Worm (Caenorhabditis elegans) whole organism, L1 larva: ENCODE data around the gene K01F9.2.

Experiments used
- C04F5.9 ChIP-seq: sonication (generic microtip); optimal IDR thresholded peaks from 2 replicates; lab custom pipeline; 2016; ENCODE audit warnings: missing genetic modification characterization, missing compliant biosample characterization
- C16A3.4 ChIP-seq: fragments of 150-350 bp; optimal IDR thresholded peaks from 2 replicates; lab custom pipeline; 2014; ENCODE audit warnings: missing biosample characterization, missing genetic modification characterization
- C34B4.2 ChIP-seq: sonication (generic microtip); optimal IDR thresholded peaks from 2 replicates; lab custom pipeline; 2017; ENCODE audit warnings: mild to moderate bottlenecking, missing genetic modification characterization, missing compliant biosample characterization
- F16B12.6 ChIP-seq: fragments of 150-350 bp; optimal IDR thresholded peaks from 2 replicates; lab custom pipeline; 2014; ENCODE audit warnings: missing biosample characterization, missing genetic modification characterization
- Y116A8C.19 ChIP-seq: sonication (generic microtip); optimal IDR thresholded peaks from 2 replicates; lab custom pipeline; 2016; ENCODE audit warnings: missing compliant biosample characterization, missing genetic modification characterization, borderline replicate concordance
- aly-2 ChIP-seq: fragments of 150-350 bp; optimal IDR thresholded peaks from 2 replicates; lab custom pipeline; 2014; ENCODE audit warnings: missing biosample characterization, missing genetic modification characterization
- ama-1 ChIP-seq: fragments of 150-350 bp; optimal IDR thresholded peaks from 2 replicates; lab custom pipeline; 2014
- ceh-63 ChIP-seq: fragments of 200-800 bp; sonication (Bioruptor generic); optimal IDR thresholded peaks from 2 replicates; lab custom pipeline; 2018; ENCODE audit warnings: mild to moderate bottlenecking, missing genetic modification characterization, missing compliant biosample characterization
- ceh-8 ChIP-seq: fragments of 200-800 bp; sonication (Bioruptor generic); optimal IDR thresholded peaks from 2 replicates; lab custom pipeline; 2018; ENCODE audit warnings: mild to moderate bottlenecking, missing genetic modification characterization, moderate library complexity, missing compliant biosample characterization
- ceh-82 ChIP-seq, 3 experiments: fragments of 150-350 bp in 1 of 3; sonication (generic microtip) in 2 of 3; optimal IDR thresholded peaks; 2 replicates each; lab custom pipeline; 2014 to 2017; ENCODE audit warnings: missing biosample characterization in 3 of 3, missing genetic modification characterization in 3 of 3
- ceh-88 ChIP-seq: fragments of 200-800 bp; sonication (Bioruptor generic); IDR thresholded peaks from 2 replicates; pipeline ENCODE4 v1.3.6; 2022; ENCODE audit warnings: missing genetic modification characterization, missing compliant biosample characterization
- ces-1 ChIP-seq: fragments of 150-350 bp; optimal IDR thresholded peaks from 2 replicates; lab custom pipeline; 2014; ENCODE audit warnings: missing biosample characterization, missing genetic modification reagents, missing genetic modification characterization
- dsc-1 ChIP-seq: sonication (generic microtip); optimal IDR thresholded peaks from 2 replicates; lab custom pipeline; 2016; ENCODE audit warnings: mild to moderate bottlenecking, missing genetic modification characterization, missing compliant biosample characterization
- efl-1 ChIP-seq, 4 experiments: fragments of 150-350 bp; optimal IDR thresholded peaks in 3 of 4; peaks in 1 of 4; 1 replicate in 1 of 4; 2 replicates in 3 of 4; lab custom pipeline; 2014; ENCODE audit warnings: missing biosample characterization in 2 of 4, missing genetic modification characterization in 2 of 4, missing genetic modification reagents in 2 of 4
- efl-3 ChIP-seq: fragments of 200-800 bp; sonication (Bioruptor generic); optimal IDR thresholded peaks from 2 replicates; lab custom pipeline; 2018; ENCODE audit warnings: mild to moderate bottlenecking, missing genetic modification characterization, missing compliant biosample characterization
- egl-13 ChIP-seq: sonication (generic microtip); optimal IDR thresholded peaks from 2 replicates; lab custom pipeline; 2016; ENCODE audit warnings: missing genotype, missing genetic modification reagents, missing genetic modification characterization, missing compliant biosample characterization
- elt-2 ChIP-seq: sonication (generic microtip); optimal IDR thresholded peaks from 2 replicates; lab custom pipeline; 2016; ENCODE audit warnings: missing genetic modification characterization, mild to moderate bottlenecking, inconsistent platforms, missing compliant biosample characterization, missing genetic modification reagents
- elt-3 ChIP-seq, 6 experiments: fragments of 150-350 bp in 1 of 6; sonication (generic microtip); optimal IDR thresholded peaks; 2 replicates each; lab custom pipeline; 2017 to 2018; ENCODE audit warnings: missing biosample characterization in 6 of 6, missing genetic modification characterization in 6 of 6, inconsistent platforms in 1 of 6
- fkh-10 ChIP-seq: sonication (generic microtip); optimal IDR thresholded peaks from 2 replicates; lab custom pipeline; 2017; ENCODE audit warnings: missing biosample characterization, missing genetic modification reagents, missing genetic modification characterization
- fkh-4 ChIP-seq: sonication (generic microtip); optimal IDR thresholded peaks from 2 replicates; lab custom pipeline; 2016; ENCODE audit warnings: missing compliant biosample characterization, missing genetic modification characterization, borderline replicate concordance
- hlh-17 ChIP-seq: fragments of 200-800 bp; sonication (Bioruptor generic); optimal IDR thresholded peaks from 2 replicates; lab custom pipeline; 2018; ENCODE audit warnings: missing genetic modification characterization, mild to moderate bottlenecking, missing compliant biosample characterization, moderate library complexity, borderline replicate concordance
- hlh-4 ChIP-seq: sonication (generic microtip); optimal IDR thresholded peaks from 2 replicates; lab custom pipeline; 2016; ENCODE audit warnings: mild to moderate bottlenecking, missing genetic modification characterization, missing compliant biosample characterization
- hpl-2 ChIP-seq: fragments of 150-350 bp; optimal IDR thresholded peaks from 2 replicates; lab custom pipeline; 2014; ENCODE audit warnings: missing biosample characterization, missing genetic modification reagents, missing genetic modification characterization
- irx-1 ChIP-seq: sonication (generic microtip); optimal IDR thresholded peaks from 2 replicates; lab custom pipeline; 2016; ENCODE audit warnings: missing genetic modification characterization, missing compliant biosample characterization
- jun-1 ChIP-seq: fragments of 150-350 bp; optimal IDR thresholded peaks from 2 replicates; lab custom pipeline; 2014; ENCODE audit warnings: missing biosample characterization, missing genetic modification reagents, missing genetic modification characterization
- lin-13 ChIP-seq: fragments of 150-350 bp; optimal IDR thresholded peaks from 2 replicates; lab custom pipeline; 2014; ENCODE audit warnings: missing biosample characterization, missing genetic modification reagents, missing genetic modification characterization
- lin-14 ChIP-seq: fragments of 200-800 bp; sonication (Bioruptor generic); optimal IDR thresholded peaks from 2 replicates; lab custom pipeline; 2018; ENCODE audit warnings: mild to moderate bottlenecking, missing genetic modification characterization, moderate library complexity, missing compliant biosample characterization
- lin-35 ChIP-seq, 2 experiments: fragments of 150-350 bp; optimal IDR thresholded peaks; 2 replicates each; lab custom pipeline; 2014; ENCODE audit warnings: missing biosample characterization in 2 of 2, missing genetic modification characterization in 2 of 2, missing genetic modification reagents in 2 of 2
- mab-9 ChIP-seq: fragments of 200-800 bp; sonication (Bioruptor generic); IDR thresholded peaks from 2 replicates; pipeline ENCODE4 v1.3.6; 2022; ENCODE audit warnings: missing genetic modification reagents, missing genetic modification characterization, missing compliant biosample characterization
- mdl-1 ChIP-seq, 2 experiments: fragments of 150-350 bp; optimal IDR thresholded peaks; 2 replicates each; lab custom pipeline; 2014 to 2017; ENCODE audit warnings: missing biosample characterization in 2 of 2, missing genetic modification characterization in 2 of 2, inconsistent platforms in 1 of 2
- mef-2 ChIP-seq: fragments of 150-350 bp; optimal IDR thresholded peaks from 2 replicates; lab custom pipeline; 2014; ENCODE audit warnings: missing biosample characterization, missing genetic modification characterization
- nhr-11 ChIP-seq: fragments of 150-350 bp; optimal IDR thresholded peaks from 2 replicates; lab custom pipeline; 2014; ENCODE audit warnings: missing biosample characterization, missing genetic modification characterization
- nhr-12 ChIP-seq: sonication (generic microtip); optimal IDR thresholded peaks from 2 replicates; lab custom pipeline; 2017; ENCODE audit warnings: missing biosample characterization, missing genetic modification characterization
- nhr-20 ChIP-seq: sonication (generic microtip); optimal IDR thresholded peaks from 2 replicates; lab custom pipeline; 2016; ENCODE audit warnings: mild to moderate bottlenecking, missing genetic modification characterization, missing compliant biosample characterization
- nhr-71 ChIP-seq: sonication (generic microtip); optimal IDR thresholded peaks from 2 replicates; lab custom pipeline; 2016; ENCODE audit warnings: mild to moderate bottlenecking, missing genetic modification characterization, moderate library complexity, missing compliant biosample characterization
- nhr-76 ChIP-seq: sonication (generic microtip); optimal IDR thresholded peaks from 2 replicates; lab custom pipeline; 2017; ENCODE audit warnings: missing biosample characterization, missing genetic modification characterization
- nhr-77 ChIP-seq: fragments of 150-350 bp; optimal IDR thresholded peaks from 2 replicates; lab custom pipeline; 2014; ENCODE audit warnings: missing biosample characterization, missing genetic modification characterization
- nhr-84 ChIP-seq: sonication (generic microtip); optimal IDR thresholded peaks from 2 replicates; lab custom pipeline; 2017; ENCODE audit warnings: missing biosample characterization, missing genetic modification characterization
- nhr-85 ChIP-seq: sonication (generic microtip); peaks from one replicate; lab custom pipeline; 2016; ENCODE audit warnings: missing genetic modification characterization, inconsistent platforms, missing compliant biosample characterization
- nhr-90 ChIP-seq: sonication (generic microtip); optimal IDR thresholded peaks from 2 replicates; lab custom pipeline; 2016; ENCODE audit warnings: mild to moderate bottlenecking, missing genetic modification characterization, missing compliant biosample characterization; ENCODE audit not compliant: poor library complexity
- pag-3 ChIP-seq: sonication (generic microtip); optimal IDR thresholded peaks from 2 replicates; lab custom pipeline; 2017; ENCODE audit warnings: missing genetic modification characterization, mild to moderate bottlenecking, missing compliant biosample characterization, antibody characterized with exemption, borderline replicate concordance; ENCODE audit not compliant: insufficient read depth
- pax-3 ChIP-seq: fragments of 200-800 bp; sonication (Bioruptor generic); optimal IDR thresholded peaks from 2 replicates; lab custom pipeline; 2018; ENCODE audit warnings: mild to moderate bottlenecking, missing genetic modification characterization, moderate library complexity, missing compliant biosample characterization
- pqm-1 ChIP-seq: sonication (generic microtip); optimal IDR thresholded peaks from 3 replicates; lab custom pipeline; 2017; ENCODE audit warnings: missing biosample characterization, missing genetic modification characterization
- rnt-1 ChIP-seq: sonication (generic microtip); optimal IDR thresholded peaks from 2 replicates; lab custom pipeline; 2016; ENCODE audit warnings: mild to moderate bottlenecking, missing genetic modification characterization, moderate library complexity, missing compliant biosample characterization
- skn-1 ChIP-seq: fragments of 150-350 bp; optimal IDR thresholded peaks from 2 replicates; lab custom pipeline; 2014; ENCODE audit warnings: missing biosample characterization, missing genetic modification characterization
- sox-4 ChIP-seq: sonication (generic microtip); optimal IDR thresholded peaks from 2 replicates; lab custom pipeline; 2016; ENCODE audit warnings: missing genetic modification characterization, missing compliant biosample characterization
- sptf-1 ChIP-seq: fragments of 150-350 bp; optimal IDR thresholded peaks from 2 replicates; lab custom pipeline; 2014; ENCODE audit warnings: missing biosample characterization, missing genetic modification characterization
- sup-37 ChIP-seq: fragments of 200-800 bp; sonication (Bioruptor generic); optimal IDR thresholded peaks from 2 replicates; lab custom pipeline; 2018; ENCODE audit warnings: mild to moderate bottlenecking, missing genetic modification characterization, missing compliant biosample characterization
- unc-130 ChIP-seq: fragments of 150-350 bp; optimal IDR thresholded peaks from 2 replicates; lab custom pipeline; 2017; ENCODE audit warnings: missing biosample characterization, missing genetic modification characterization, inconsistent platforms
- unc-86 ChIP-seq: sonication (generic microtip); optimal IDR thresholded peaks from 2 replicates; lab custom pipeline; 2016; ENCODE audit warnings: missing genetic modification characterization, missing compliant biosample characterization
- zag-1 ChIP-seq: fragments of 150-350 bp; optimal IDR thresholded peaks from 2 replicates; lab custom pipeline; 2014; ENCODE audit warnings: missing biosample characterization, missing genetic modification characterization
- zip-4 ChIP-seq: fragments of 200-800 bp; sonication (Bioruptor generic); optimal IDR thresholded peaks from 2 replicates; lab custom pipeline; 2018; ENCODE audit warnings: mild to moderate bottlenecking, missing genetic modification characterization, moderate library complexity, missing compliant biosample characterization
- ztf-11 ChIP-seq, 2 experiments: sonication (generic microtip); optimal IDR thresholded peaks; 2 replicates each; lab custom pipeline; 2016 to 2017; ENCODE audit warnings: missing genetic modification characterization in 2 of 2, missing biosample characterization in 1 of 2, missing compliant biosample characterization in 1 of 2

The K01F9.2 gene

DNA sequence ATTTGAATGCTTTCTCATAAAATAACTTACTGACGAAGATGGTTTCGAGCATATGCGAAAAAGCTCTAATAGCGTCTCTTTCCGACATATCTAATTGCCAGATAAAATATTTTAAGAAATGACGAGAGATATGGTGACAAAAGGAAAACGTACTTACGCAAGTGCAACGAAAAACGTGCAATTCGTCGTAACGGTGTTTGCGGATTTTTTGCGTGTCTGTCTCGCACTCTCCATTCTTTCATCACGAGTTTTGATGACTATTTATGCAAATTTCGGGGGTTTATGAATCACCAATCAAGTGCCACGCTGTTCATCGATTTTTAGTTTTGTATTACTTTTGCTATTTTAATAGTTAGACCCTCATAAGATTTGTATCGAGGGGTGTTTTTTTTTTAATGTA lies 12.0 kb upstream of the K01F9.2 start, which contains the start of gene ZK637.14 (continued):
- TF ChIP-seq lin-14 (GFP tag; lab: Kevin White, UChicago) (no peak), ceh-88 (no peak), ces-1 (GFP tag; lab: Kevin White, UChicago) (no peak), zag-1 (tag; lab: Kevin White, UChicago) (no peak), nhr-77 (tag; lab: Kevin White, UChicago) (no peak), nhr-90 (tag; lab: Kevin White, UChicago) (peak; percentile 1), C34B4.2 (tag; lab: Kevin White, UChicago) (no peak), sup-37 (GFP tag; lab: Kevin White, UChicago) (no peak), ztf-11 (tag; optimal IDR thresholded peaks at IDR 0.05; lab: Kevin White, UChicago) (no peak), nhr-76 (tag; lab: Kevin White, UChicago) (no peak), pqm-1 (tag; lab: Kevin White, UChicago) (no peak), unc-130 (tag; lab: Kevin White, UChicago) (no peak), lin-35 (GFP tag; optimal IDR thresholded peaks at IDR 0.05; lab: Kevin White, UChicago) (peak; percentile 61 to 74), dsc-1 (peak; percentile 38), pag-3 (tag; lab: Kevin White, UChicago) (no peak), hpl-2 (GFP tag; lab: Kevin White, UChicago) (no peak), lin-13 (GFP tag; lab: Kevin White, UChicago) (no peak), elt-2 (no peak), C04F5.9 (tag; lab: Kevin White, UChicago) (peak; percentile 41), nhr-12 (tag; lab: Kevin White, UChicago) (no peak), fkh-10 (GFP tag; lab: Kevin White, UChicago) (no peak), F16B12.6 (tag; lab: Kevin White, UChicago) (peak; percentile 91), nhr-20 (tag; lab: Kevin White, UChicago) (peak; percentile 55), elt-3 (tag; optimal IDR thresholded peaks at IDR 0.05; lab: Kevin White, UChicago) (peak in 1 of 6 experiments; percentile 6), mab-9 (GFP tag; lab: Robert Waterston, UW) (no peak), sox-4 (no peak), nhr-11 (tag; lab: Kevin White, UChicago) (no peak), mdl-1 (tag; optimal IDR thresholded peaks at IDR 0.05; lab: Kevin White, UChicago) (no peak), unc-86 (peak; percentile 32), egl-13 (peak; percentile 30), nhr-85 (no peak), efl-3 (no peak), rnt-1 (tag; lab: Kevin White, UChicago) (no peak), sptf-1 (no peak), ceh-63 (GFP tag; lab: Kevin White, UChicago) (no peak), hlh-17 (GFP tag; lab: Kevin White, UChicago) (no peak), nhr-84 (tag; lab: Kevin White, UChicago) (no peak), jun-1 (tag; lab: Kevin White, UChicago) (peak; percentile 48), skn-1 (tag; lab: Kevin White, UChicago) (peak; percentile 89), aly-2 (tag; lab: Kevin White, UChicago) (no peak), Y116A8C.19 (no peak), mef-2 (tag; lab: Kevin White, UChicago) (no peak), hlh-4 (tag; lab: Kevin White, UChicago) (no peak), ceh-82 (tag; optimal IDR thresholded peaks at IDR 0.05; lab: Kevin White, UChicago) (peak in 1 of 3 experiments; percentile 52), irx-1 (tag; lab: Kevin White, UChicago) (peak; percentile 1), zip-4 (GFP tag; lab: Kevin White, UChicago) (no peak), ama-1 (lab: Kevin White, UChicago) (no peak), C16A3.4 (peak; percentile 38), pax-3 (tag; lab: Kevin White, UChicago) (peak; percentile 4), ceh-8 (GFP tag; lab: Kevin White, UChicago) (peak; percentile 3), nhr-71 (peak; percentile 67), efl-1 (optimal IDR thresholded peaks at IDR 0.05; lab: Kevin White, UChicago) (peak; percentile 62 to 63), efl-1 (GFP tag; optimal IDR thresholded peaks at IDR 0.05 in 1 of 2; lab: Kevin White, UChicago) (peak; percentile 66 to 96), fkh-4 (no peak)
